Fruit fly (Drosophila melanogaster): ENCODE data around the gene eIF2gamma.

dm6 chr3R:15218824-15219576 is 44.3 kb downstream of the eIF2gamma start, which contains the start of the genes SIDL and CG12241:
- TF ChIP-seq CG8478 (optimal IDR thresholded peaks at IDR 0.05) = no peak
- no peak for TF ChIP-seq CTCF (optimal IDR thresholded peaks at IDR 0.05)

Measured in S2 (cell line).